Worm (Caenorhabditis elegans) whole organism, mixed stage, embryonic: ENCODE results near the gene srg-10.

Source experiments
- blmp-1 ChIP-seq: fragments of 150-350 bp; optimal IDR thresholded peaks from 2 replicates; lab custom pipeline; 2014; ENCODE audit warnings: missing biosample characterization, missing genetic modification characterization
- elt-1 ChIP-seq: sonication (generic microtip); optimal IDR thresholded peaks from 2 replicates; lab custom pipeline; 2017; ENCODE audit warnings: missing genetic modification characterization, mild to moderate bottlenecking, missing compliant biosample characterization, antibody characterized with exemption, moderate library complexity, borderline replicate concordance; ENCODE audit not compliant: insufficient read depth
- elt-3 ChIP-seq: fragments of 150-350 bp; optimal IDR thresholded peaks from 2 replicates; lab custom pipeline; 2014; ENCODE audit warnings: missing biosample characterization, missing genetic modification characterization
- lin-13 ChIP-seq: fragments of 150-350 bp; optimal IDR thresholded peaks from 2 replicates; lab custom pipeline; 2014; ENCODE audit warnings: missing biosample characterization, missing genetic modification characterization
- mab-5 ChIP-seq: fragments of 150-350 bp; optimal IDR thresholded peaks from 2 replicates; lab custom pipeline; 2014; ENCODE audit warnings: missing biosample characterization, missing genetic modification characterization
- pha-4 ChIP-seq: fragments of 150-350 bp; optimal IDR thresholded peaks from 2 replicates; lab custom pipeline; 2018; ENCODE audit warnings: missing biosample characterization, missing genetic modification reagents, missing genetic modification characterization
- sem-2 ChIP-seq: fragments of 200-800 bp; sonication (Bioruptor generic); optimal IDR thresholded peaks from 2 replicates; lab custom pipeline; 2018; ENCODE audit warnings: mild to moderate bottlenecking, missing genetic modification characterization, missing compliant biosample characterization
- sptf-1 ChIP-seq: sonication (generic microtip); optimal IDR thresholded peaks from 2 replicates; lab custom pipeline; 2017; ENCODE audit warnings: mild to moderate bottlenecking, missing genetic modification characterization, moderate library complexity, missing compliant biosample characterization
- unc-62 ChIP-seq: fragments of 150-350 bp; optimal IDR thresholded peaks from 2 replicates; lab custom pipeline; 2014; ENCODE audit warnings: missing biosample characterization, missing genetic modification reagents, missing genetic modification characterization
- zip-8 ChIP-seq: fragments of 150-350 bp; optimal IDR thresholded peaks from 2 replicates; lab custom pipeline; 2014; ENCODE audit warnings: missing biosample characterization, missing genetic modification characterization

DNA sequence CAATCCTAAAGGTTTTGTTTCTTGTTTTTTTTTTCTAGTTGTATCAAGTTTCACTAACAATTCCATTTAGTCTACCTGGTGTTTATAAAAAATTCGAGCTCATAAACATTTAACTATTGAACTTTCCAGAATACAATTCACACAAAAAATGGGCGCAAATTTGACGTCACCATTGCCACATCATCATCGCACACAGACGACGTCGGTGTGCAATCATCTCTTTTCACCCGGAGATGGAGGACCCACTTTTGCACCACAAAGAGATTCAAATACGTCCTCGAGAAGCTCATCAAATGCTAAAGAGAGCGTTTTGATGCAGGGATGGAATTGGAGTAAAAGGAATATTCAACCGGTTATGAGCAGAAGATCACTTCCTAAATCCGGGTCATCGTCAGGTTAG, 18.1 kb upstream of the srg-10 start:
- no peak for TF ChIP-seq sem-2 (GFP tag; lab: Kevin White, UChicago)
- TF ChIP-seq zip-8 (tag; lab: Kevin White, UChicago): no peak
- TF ChIP-seq unc-62: no peak
- TF ChIP-seq mab-5: no peak
- no peak for TF ChIP-seq elt-1 (tag; lab: Kevin White, UChicago)
- TF ChIP-seq elt-3 (tag; lab: Kevin White, UChicago): no peak
- TF ChIP-seq lin-13: no peak
- no peak for TF ChIP-seq sptf-1 (tag; lab: Kevin White, UChicago)
- no peak for TF ChIP-seq blmp-1 (tag; lab: Kevin White, UChicago)
- TF ChIP-seq pha-4 (tag; lab: Kevin White, UChicago): no peak
